Fruit fly (Drosophila melanogaster): ENCODE results near the gene pinta.

DNA sequence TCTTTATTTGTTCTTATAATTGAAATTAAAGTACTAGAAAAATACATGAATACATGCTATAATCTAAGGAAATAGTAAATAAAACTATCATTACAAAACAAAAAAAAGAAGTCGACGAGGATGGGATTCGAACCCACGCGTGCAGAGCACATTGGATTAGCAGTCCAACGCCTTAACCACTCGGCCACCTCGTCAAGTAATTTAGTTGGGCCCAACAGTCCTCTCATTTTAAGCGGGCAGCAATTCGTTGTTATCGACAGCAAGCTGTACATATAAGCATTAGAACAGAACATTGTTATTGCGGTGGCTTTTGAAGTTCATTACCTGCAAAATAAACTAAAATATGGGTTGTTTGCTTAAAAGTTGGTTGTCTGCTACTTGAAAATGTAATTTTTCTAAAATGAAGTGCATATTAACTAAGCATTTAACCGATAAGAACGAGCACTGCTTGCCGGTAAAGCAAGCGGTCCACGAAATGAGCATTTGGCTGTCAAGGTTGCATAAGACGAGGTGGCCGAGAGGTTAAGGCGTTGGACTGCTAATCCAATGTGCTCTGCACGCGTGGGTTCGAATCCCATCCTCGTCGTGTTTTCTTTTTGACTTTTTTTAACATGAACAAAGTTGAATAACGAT is 27.5 kb downstream of the pinta start:
- no peak for TF ChIP-seq psq (optimal IDR thresholded peaks at IDR 0.05)
- no peak for TF ChIP-seq insv (optimal IDR thresholded peaks at IDR 0.05)
- TF ChIP-seq Sin3A (optimal IDR thresholded peaks at IDR 0.05): no peak
- no peak for TF ChIP-seq ttk (optimal IDR thresholded peaks at IDR 0.05)
